Worm (Caenorhabditis elegans) whole organism, L2 larva: Measurements from ENCODE around the gene F07C6.4.
"Not testable (repeated sequence)": the region's sequence is repeated elsewhere in the genome, so short reads cannot be mapped to it uniquely, and the experiment has no call there.

Experiments used
- F13H6.1 ChIP-seq: sonication (generic microtip); optimal IDR thresholded peaks from 2 replicates; lab custom pipeline; 2016; ENCODE audit warnings: missing genetic modification characterization, missing compliant biosample characterization
- R02D3.7 ChIP-seq: fragments of 150-350 bp; optimal IDR thresholded peaks from 2 replicates; lab custom pipeline; 2014; ENCODE audit warnings: missing biosample characterization, missing genetic modification characterization
- Y55F3AM.14 ChIP-seq: fragments of 200-800 bp; sonication (Bioruptor generic); optimal IDR thresholded peaks from 2 replicates; lab custom pipeline; 2018; ENCODE audit warnings: mild to moderate bottlenecking, missing genetic modification characterization, missing compliant biosample characterization
- ZK546.5 ChIP-seq: sonication (generic microtip); optimal IDR thresholded peaks from 2 replicates; lab custom pipeline; 2017; ENCODE audit warnings: missing biosample characterization, missing genetic modification characterization
- ama-1 ChIP-seq: fragments of 150-350 bp; optimal IDR thresholded peaks from 2 replicates; lab custom pipeline; 2018; ENCODE audit warnings: inconsistent platforms
- crh-2 ChIP-seq: sonication (generic microtip); optimal IDR thresholded peaks from 2 replicates; lab custom pipeline; 2017; ENCODE audit warnings: missing biosample characterization, missing genetic modification characterization
- fos-1 ChIP-seq: fragments of 150-350 bp; optimal IDR thresholded peaks from 2 replicates; lab custom pipeline; 2014; ENCODE audit warnings: missing biosample characterization, missing genetic modification characterization
- gmeb-1 ChIP-seq: fragments of 150-350 bp; optimal IDR thresholded peaks from 2 replicates; lab custom pipeline; 2014; ENCODE audit warnings: missing biosample characterization, missing genetic modification characterization
- lin-11 ChIP-seq: fragments of 150-350 bp; sonication (generic microtip); optimal IDR thresholded peaks from 2 replicates; lab custom pipeline; 2014; ENCODE audit warnings: missing biosample characterization, missing genetic modification characterization, inconsistent platforms, mixed read lengths
- lin-13 ChIP-seq: fragments of 150-350 bp; optimal IDR thresholded peaks from 2 replicates; lab custom pipeline; 2014; ENCODE audit warnings: missing biosample characterization, missing genetic modification reagents, missing genetic modification characterization
- lin-39 ChIP-seq: fragments of 150-350 bp; optimal IDR thresholded peaks from 2 replicates; lab custom pipeline; 2014; ENCODE audit warnings: missing biosample characterization, missing genetic modification reagents, missing genetic modification characterization
- mdl-1 ChIP-seq, 2 experiments: fragments of 150-350 bp in 1 of 2; sonication (generic microtip) in 1 of 2; optimal IDR thresholded peaks; 2 replicates each; lab custom pipeline; 2017; ENCODE audit warnings: missing biosample characterization in 2 of 2, missing genetic modification characterization in 2 of 2
- nhr-10 ChIP-seq: sonication (generic microtip); optimal IDR thresholded peaks from 2 replicates; lab custom pipeline; 2017; ENCODE audit warnings: missing biosample characterization, missing genetic modification characterization
- nhr-12 ChIP-seq: fragments of 150-350 bp; optimal IDR thresholded peaks from 2 replicates; lab custom pipeline; 2014; ENCODE audit warnings: missing biosample characterization, missing genetic modification characterization
- nhr-23 ChIP-seq: fragments of 150-350 bp; optimal IDR thresholded peaks from 2 replicates; lab custom pipeline; 2014; ENCODE audit warnings: missing biosample characterization, missing genetic modification reagents, missing genetic modification characterization
- nhr-237 ChIP-seq: fragments of 150-350 bp; optimal IDR thresholded peaks from 2 replicates; lab custom pipeline; 2014; ENCODE audit warnings: missing biosample characterization, missing genetic modification characterization
- nhr-77 ChIP-seq: fragments of 150-350 bp; optimal IDR thresholded peaks from 2 replicates; lab custom pipeline; 2014; ENCODE audit warnings: missing biosample characterization, missing genetic modification characterization
- peb-1 ChIP-seq: fragments of 150-350 bp; optimal IDR thresholded peaks from 2 replicates; lab custom pipeline; 2014; ENCODE audit warnings: missing biosample characterization, missing genetic modification characterization
- sma-9 ChIP-seq, 2 experiments: fragments of 150-350 bp in 1 of 2; sonication (generic microtip) in 1 of 2; optimal IDR thresholded peaks; 2 replicates each; lab custom pipeline; 2014 to 2016; ENCODE audit warnings: missing genetic modification characterization in 2 of 2, mild to moderate bottlenecking in 1 of 2, missing biosample characterization in 1 of 2, missing compliant biosample characterization in 1 of 2, missing genetic modification reagents in 1 of 2, moderate library complexity in 1 of 2
- snpc-4 ChIP-seq: fragments of 150-350 bp; optimal IDR thresholded peaks from 2 replicates; lab custom pipeline; 2014; ENCODE audit warnings: missing biosample characterization, missing genetic modification characterization
- unc-55 ChIP-seq: fragments of 150-350 bp; sonication (generic microtip); optimal IDR thresholded peaks from 3 replicates; lab custom pipeline; 2014; ENCODE audit warnings: missing biosample characterization, missing genetic modification reagents, missing genetic modification characterization
- unc-62 ChIP-seq: fragments of 150-350 bp; optimal IDR thresholded peaks from 2 replicates; lab custom pipeline; 2014; ENCODE audit warnings: missing biosample characterization, missing genetic modification reagents, missing genetic modification characterization
- ztf-4 ChIP-seq: fragments of 150-350 bp; optimal IDR thresholded peaks from 2 replicates; lab custom pipeline; 2014; ENCODE audit warnings: missing biosample characterization, missing genetic modification characterization

Gene F07C6.4

DNA sequence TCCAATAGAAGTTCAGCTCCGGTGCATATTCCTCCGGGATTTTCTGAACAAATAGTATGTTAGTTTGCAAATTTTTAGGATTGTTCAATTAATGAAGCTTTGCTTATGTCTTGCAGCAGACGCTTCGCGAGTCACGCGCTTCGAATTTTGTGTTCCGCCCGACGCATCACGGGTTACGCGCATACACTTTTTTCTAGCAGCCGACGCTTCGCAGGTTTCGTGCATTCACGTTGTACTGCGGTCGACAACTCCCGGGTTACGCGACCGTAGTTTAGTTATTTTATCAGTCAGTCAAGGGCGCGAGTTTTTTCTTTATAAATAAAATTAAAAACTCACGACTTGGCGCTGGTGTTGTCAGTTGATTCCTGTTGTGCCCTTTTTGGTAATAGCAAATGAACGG, 64.1 kb downstream of the F07C6.4 start:
- TF ChIP-seq snpc-4 (tag; lab: Kevin White, UChicago) (peak; percentile 28), lin-11 (no peak), gmeb-1 (tag; lab: Kevin White, UChicago) (no peak)

DNA sequence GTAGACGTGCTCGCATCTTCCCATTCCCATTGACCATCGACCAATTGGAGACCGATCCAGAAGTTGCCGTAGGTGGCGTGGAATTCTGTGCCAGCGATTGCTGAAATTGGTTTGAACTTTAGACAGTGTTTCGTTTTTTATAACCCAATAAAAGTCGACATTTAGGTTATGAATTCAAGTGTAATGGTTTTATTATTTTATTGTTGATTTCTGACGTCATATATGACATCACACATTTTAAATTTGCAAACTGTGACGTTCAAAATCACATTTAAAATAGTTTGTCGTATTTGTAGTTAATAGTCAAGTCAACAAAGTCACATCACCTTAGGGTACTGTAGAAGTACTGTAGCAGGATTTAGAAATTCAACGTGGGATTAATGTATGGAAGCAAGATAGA, 64.6 kb downstream of the F07C6.4 start:
- TF ChIP-seq lin-39 (tag; lab: Kevin White, UChicago) (no peak), unc-55 (GFP tag; lab: Kevin White, UChicago) (no peak), ztf-4 (tag; lab: Kevin White, UChicago) (no peak), nhr-12 (no peak), nhr-237 (tag; lab: Kevin White, UChicago) (no peak), mdl-1 (tag; optimal IDR thresholded peaks at IDR 0.05; lab: Kevin White, UChicago) (no peak), nhr-10 (tag; lab: Kevin White, UChicago) (no peak), lin-13 (no peak), ZK546.5 (tag; lab: Kevin White, UChicago) (no peak), Y55F3AM.14 (GFP tag; lab: Kevin White, UChicago) (no peak), F13H6.1 (tag; lab: Kevin White, UChicago) (no peak), unc-62 (GFP tag; lab: Kevin White, UChicago) (no peak)

DNA sequence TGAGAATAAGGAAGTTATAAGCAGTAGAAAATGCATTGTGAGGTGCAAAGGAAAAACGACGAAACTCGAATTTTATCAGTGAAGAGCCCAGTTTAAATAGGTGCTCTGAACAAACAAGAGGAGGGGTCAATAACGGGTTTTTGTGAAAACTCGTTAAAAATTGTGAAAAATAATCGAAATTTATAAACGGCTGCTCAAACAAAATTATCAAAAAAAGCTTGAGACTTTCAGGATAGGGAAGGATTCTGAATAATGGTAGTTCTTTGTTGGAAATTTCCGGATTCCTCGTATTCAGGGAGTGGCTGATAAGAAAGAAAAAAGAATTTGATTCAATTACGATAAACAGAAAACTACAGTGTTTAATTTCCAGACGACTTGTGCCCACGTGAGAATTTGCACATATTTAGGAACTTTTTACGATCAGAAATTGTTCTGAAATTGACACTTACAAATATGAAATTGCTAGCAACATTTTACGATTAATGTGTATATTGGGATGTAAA, 65.8 kb downstream of the F07C6.4 start, which contains the start of gene clec-187:
Gene clec-187 (minus strand): TSS at position 51 of the 503 bp plus-strand sequence.
- TF ChIP-seq nhr-77 (no peak), peb-1 (tag; lab: Kevin White, UChicago) (no peak), fos-1 (tag; lab: Kevin White, UChicago) (peak; percentile 9)

DNA sequence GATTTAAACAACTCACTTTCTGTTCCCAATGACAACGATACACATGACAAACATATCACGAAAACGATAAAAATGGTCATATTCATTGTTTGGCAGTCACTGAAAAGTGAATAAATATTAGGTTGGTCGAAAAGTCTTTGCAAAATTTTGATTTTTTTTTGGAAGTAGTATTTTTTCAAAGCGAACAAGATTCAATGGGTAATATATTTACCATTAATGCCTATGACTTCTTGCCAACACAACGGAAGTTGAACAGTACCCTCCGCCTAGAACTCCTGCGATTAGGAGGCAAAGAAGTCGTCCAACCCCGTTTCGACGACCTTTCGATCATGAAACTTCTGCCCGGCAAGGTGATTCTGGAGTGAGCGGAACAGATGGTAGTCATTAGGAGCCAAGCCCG, 69.5 kb downstream of the F07C6.4 start, which contains the start of gene ZK896.1:
Gene ZK896.1 (minus strand): TSS at position 101 of the 400 bp plus-strand sequence.
- TF ChIP-seq unc-62 (GFP tag; lab: Kevin White, UChicago); ama-1 (lab: Kevin White, UChicago); F13H6.1 (tag; lab: Kevin White, UChicago): not testable (repeated sequence)

DNA sequence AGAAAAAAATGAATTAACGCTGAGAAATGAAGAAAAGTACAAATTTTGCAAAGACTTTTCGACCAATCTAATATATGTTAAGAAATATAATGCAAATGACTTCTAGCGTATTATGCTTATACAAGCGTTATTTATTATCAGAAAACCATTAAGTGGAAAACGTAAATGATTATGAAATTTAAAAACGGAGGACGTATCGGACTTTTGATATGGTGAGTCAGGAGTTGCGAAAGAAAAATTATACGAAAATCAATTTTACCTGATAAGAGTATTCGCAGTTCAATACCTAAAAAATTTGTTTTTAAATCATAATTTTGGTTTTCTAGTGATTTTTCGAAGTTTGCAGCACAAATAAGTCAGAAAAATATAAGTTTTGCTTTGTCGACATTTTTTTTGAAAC, 70.8 kb downstream of the F07C6.4 start:
- TF ChIP-seq sma-9 (GFP tag; optimal IDR thresholded peaks at IDR 0.05; lab: Kevin White, UChicago) = peak; percentile 31
- TF ChIP-seq sma-9 (tag; optimal IDR thresholded peaks at IDR 0.05; lab: Kevin White, UChicago) = no peak
- TF ChIP-seq fos-1 (tag; lab: Kevin White, UChicago) = peak; percentile 85
- no peak for TF ChIP-seq R02D3.7 (tag; lab: Kevin White, UChicago)

DNA sequence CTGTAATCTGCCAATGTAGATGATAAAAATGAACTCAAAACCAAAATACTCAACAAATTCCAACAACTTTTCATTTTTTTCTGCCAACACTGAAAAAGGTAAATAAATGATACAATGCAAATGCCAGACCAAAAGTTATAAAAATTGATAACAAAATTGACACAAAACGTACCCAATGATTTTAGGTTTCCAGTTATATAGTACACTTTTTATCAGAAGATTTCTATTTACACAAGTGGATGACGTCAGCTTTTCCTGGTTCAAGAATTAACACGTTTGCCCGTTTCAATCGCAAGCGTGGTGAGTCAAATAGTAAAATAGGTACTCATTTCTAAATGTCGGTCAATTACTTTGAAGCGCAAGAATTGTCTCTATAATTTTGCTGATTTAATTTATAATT, 73.8 kb downstream of the F07C6.4 start, which contains the start of gene ZK896.5:
Gene ZK896.5 (minus strand): TSS at position 89 of the 400 bp plus-strand sequence.
- TF ChIP-seq crh-2 (tag; lab: Kevin White, UChicago) (peak; percentile 18), nhr-23 (no peak), sma-9 (GFP tag; optimal IDR thresholded peaks at IDR 0.05; lab: Kevin White, UChicago) (peak; percentile 84), sma-9 (tag; optimal IDR thresholded peaks at IDR 0.05; lab: Kevin White, UChicago) (no peak), mdl-1 (tag; optimal IDR thresholded peaks at IDR 0.05; lab: Kevin White, UChicago) (no peak), unc-62 (GFP tag; lab: Kevin White, UChicago) (no peak), fos-1 (tag; lab: Kevin White, UChicago) (peak; percentile 88), ZK546.5 (tag; lab: Kevin White, UChicago) (no peak)
